Fruit fly (Drosophila melanogaster) whole organism, embryonic: ENCODE results near the gene Gem2.

Experiments used
- BEAF-32 ChIP-seq: fragments of 200-800 bp; sonication (Bioruptor generic); optimal IDR thresholded peaks from 3 replicates; lab custom pipeline; 2017; ENCODE audit warnings: missing biosample characterization, missing genetic modification characterization, mild to moderate bottlenecking, moderate library complexity, missing genetic modification reagents
- CG10543 ChIP-seq: fragments of 200-800 bp; sonication (Bioruptor generic); optimal IDR thresholded peaks from 3 replicates; lab custom pipeline; 2017; ENCODE audit warnings: missing biosample characterization, mild to moderate bottlenecking, missing genetic modification characterization, moderate library complexity
- CG12219 ChIP-seq: fragments of 200-800 bp; sonication (Bioruptor generic); optimal IDR thresholded peaks from 3 replicates; lab custom pipeline; 2018; ENCODE audit warnings: missing biosample characterization, mild to moderate bottlenecking, missing genetic modification characterization
- CG17385 ChIP-seq: fragments of 200-800 bp; sonication (Bioruptor generic); optimal IDR thresholded peaks from 3 replicates; lab custom pipeline; 2018; ENCODE audit warnings: missing biosample characterization, mild to moderate bottlenecking, missing genetic modification characterization
- CG18619 ChIP-seq: fragments of 200-800 bp; sonication (Bioruptor generic); optimal IDR thresholded peaks from 3 replicates; lab custom pipeline; 2017; ENCODE audit warnings: missing biosample characterization, mild to moderate bottlenecking, missing genetic modification characterization
- CG30020 ChIP-seq: fragments of 200-800 bp; optimal IDR thresholded peaks from 2 replicates; lab custom pipeline; 2019; ENCODE audit warnings: missing biosample characterization, mild to moderate bottlenecking, missing genetic modification characterization, moderate library complexity
- CG4328 ChIP-seq: fragments of 200-800 bp; sonication (Bioruptor generic); optimal IDR thresholded peaks from 3 replicates; lab custom pipeline; 2017; ENCODE audit warnings: missing biosample characterization, missing genetic modification reagents, missing genetic modification characterization
- CG4360 ChIP-seq: fragments of 200-800 bp; sonication (Bioruptor generic); IDR thresholded peaks from 2 replicates; pipeline ENCODE4 v1.3.6; 2022; ENCODE audit warnings: missing biosample characterization, missing genetic modification characterization
- CG7372 ChIP-seq: fragments of 200-800 bp; sonication (Bioruptor generic); IDR thresholded peaks from 2 replicates; pipeline ENCODE4 v1.3.6; 2022; ENCODE audit warnings: missing biosample characterization, missing genetic modification characterization
- CG7839 ChIP-seq: fragments of 200-800 bp; sonication (Bioruptor generic); optimal IDR thresholded peaks from 3 replicates; lab custom pipeline; 2018; ENCODE audit warnings: missing biosample characterization, mild to moderate bottlenecking, missing genetic modification characterization, moderate library complexity
- CG8089 ChIP-seq: fragments of 200-800 bp; sonication (Bioruptor generic); optimal IDR thresholded peaks from 3 replicates; lab custom pipeline; 2016; ENCODE audit warnings: missing biosample characterization, missing genetic modification characterization
- CG8290 ChIP-seq, 3 experiments: fragments of 200-800 bp; sonication (Bioruptor generic); optimal IDR thresholded peaks; 2 replicates each; lab custom pipeline; 2016 to 2019; ENCODE audit warnings: missing biosample characterization in 3 of 3, missing genetic modification characterization in 3 of 3, mild to moderate bottlenecking in 2 of 3, moderate library complexity in 1 of 3
- CG9727 ChIP-seq: fragments of 200-800 bp; sonication (Bioruptor generic); optimal IDR thresholded peaks from 3 replicates; lab custom pipeline; 2017; ENCODE audit warnings: missing biosample characterization, mild to moderate bottlenecking, missing genetic modification characterization
- CHES-1-like ChIP-seq: fragments of 200-800 bp; sonication (Bioruptor generic); optimal IDR thresholded peaks from 2 replicates; lab custom pipeline; 2016; ENCODE audit warnings: missing biosample characterization, missing genetic modification characterization
- Camta ChIP-seq: fragments of 200-800 bp; sonication (Bioruptor generic); optimal IDR thresholded peaks from 2 replicates; lab custom pipeline; 2016; ENCODE audit warnings: missing biosample characterization, missing genetic modification characterization
- Deaf1 ChIP-seq: fragments of 200-800 bp; optimal IDR thresholded peaks from 3 replicates; lab custom pipeline; 2019; ENCODE audit warnings: missing biosample characterization, mild to moderate bottlenecking, missing genetic modification characterization, moderate library complexity
- Dek ChIP-seq: fragments of 200-800 bp; sonication (Bioruptor generic); optimal IDR thresholded peaks from 3 replicates; lab custom pipeline; 2019; ENCODE audit warnings: missing biosample characterization, mild to moderate bottlenecking, missing genetic modification characterization, moderate library complexity
- Drgx ChIP-seq: fragments of 200-800 bp; sonication (Bioruptor generic); IDR thresholded peaks from 2 replicates; pipeline ENCODE4 v1.3.6; 2022; ENCODE audit warnings: missing biosample characterization, missing genetic modification characterization
- ERR ChIP-seq: fragments of 200-800 bp; sonication (Bioruptor generic); optimal IDR thresholded peaks from 2 replicates; lab custom pipeline; 2016; ENCODE audit warnings: missing biosample characterization, missing genetic modification characterization
- HHEX ChIP-seq: fragments of 200-800 bp; sonication (Bioruptor generic); optimal IDR thresholded peaks from 3 replicates; lab custom pipeline; 2017; ENCODE audit warnings: missing biosample characterization, mild to moderate bottlenecking, missing genetic modification characterization, missing genetic modification reagents
- Hr39 ChIP-seq: fragments of >200 bp; optimal IDR thresholded peaks from 2 replicates; lab custom pipeline; 2017
- Jarid2 ChIP-seq: fragments of 200-800 bp; sonication (Bioruptor generic); optimal IDR thresholded peaks from 3 replicates; lab custom pipeline; 2017; ENCODE audit warnings: mild to moderate bottlenecking, missing biosample characterization, missing genetic modification reagents, missing genetic modification characterization
- Kr ChIP-seq: fragments of 200-800 bp; sonication (Bioruptor generic); optimal IDR thresholded peaks from 2 replicates; lab custom pipeline; 2017; ENCODE audit warnings: missing biosample characterization, mild to moderate bottlenecking, missing genetic modification characterization
- Med ChIP-seq: fragments of 200-800 bp; sonication (Bioruptor generic); peaks from one replicate; lab custom pipeline; 2016; ENCODE audit warnings: missing biosample characterization, missing genetic modification characterization, mild to moderate bottlenecking, inconsistent platforms, moderate library complexity
- Tbp ChIP-seq: fragments of >200 bp; optimal IDR thresholded peaks from 2 replicates; lab custom pipeline; 2018; ENCODE audit warnings: missing biosample characterization, missing genetic modification characterization
- ara ChIP-seq: fragments of 200-800 bp; sonication (Bioruptor generic); IDR thresholded peaks from 2 replicates; pipeline ENCODE4 v1.3.6; 2022; ENCODE audit warnings: missing biosample characterization, missing genetic modification characterization
- ato ChIP-seq: fragments of 200-800 bp; sonication (Bioruptor generic); IDR thresholded peaks from 2 replicates; pipeline ENCODE4 v1.3.6; 2022; ENCODE audit warnings: missing biosample characterization, missing genetic modification characterization; ENCODE audit not compliant: partially characterized antibody
- bab2 ChIP-seq: fragments of 200-800 bp; sonication (Bioruptor generic); optimal IDR thresholded peaks from 2 replicates; lab custom pipeline; 2016; ENCODE audit warnings: missing biosample characterization, missing genetic modification characterization
- bsh ChIP-seq, 2 experiments: fragments of 200-800 bp; sonication (Bioruptor generic); optimal IDR thresholded peaks; 2 replicates each; lab custom pipeline; 2017 to 2018; ENCODE audit warnings: mild to moderate bottlenecking in 2 of 2, missing biosample characterization in 2 of 2, missing genetic modification characterization in 2 of 2, moderate library complexity in 1 of 2
- btn ChIP-seq: fragments of 200-800 bp; sonication (Bioruptor generic); optimal IDR thresholded peaks from 2 replicates; lab custom pipeline; 2016; ENCODE audit warnings: missing biosample characterization, missing genetic modification characterization
- caup ChIP-seq: fragments of 200-800 bp; sonication (Bioruptor generic); optimal IDR thresholded peaks from 3 replicates; lab custom pipeline; 2017; ENCODE audit warnings: missing biosample characterization, mild to moderate bottlenecking, missing genetic modification characterization, moderate library complexity; ENCODE audit not compliant: severe bottlenecking
- chm ChIP-seq: fragments of 200-800 bp; sonication (Bioruptor generic); IDR thresholded peaks from 2 replicates; pipeline ENCODE4 v1.3.6; 2022; ENCODE audit warnings: missing biosample characterization, missing genetic modification characterization
- dimm ChIP-seq: fragments of 200-800 bp; sonication (Bioruptor generic); IDR thresholded peaks from 2 replicates; pipeline ENCODE4 v1.3.6; 2022; ENCODE audit warnings: missing biosample characterization, missing genetic modification characterization
- eve ChIP-seq, 2 experiments: fragments of >200 bp; optimal IDR thresholded peaks; 2 replicates each; lab custom pipeline; 2017; ENCODE audit warnings: missing biosample characterization in 2 of 2, missing genetic modification characterization in 2 of 2
- fu2 ChIP-seq: fragments of 200-800 bp; sonication (Bioruptor generic); optimal IDR thresholded peaks from 2 replicates; lab custom pipeline; 2016; ENCODE audit warnings: missing biosample characterization, missing genetic modification characterization
- grn ChIP-seq: fragments of 200-800 bp; sonication (Bioruptor generic); optimal IDR thresholded peaks from 3 replicates; lab custom pipeline; 2017; ENCODE audit warnings: missing biosample characterization, missing genetic modification characterization
- ham ChIP-seq: fragments of 200-800 bp; sonication (Bioruptor generic); IDR thresholded peaks from 2 replicates; pipeline ENCODE4 v1.3.6; 2022; ENCODE audit warnings: missing biosample characterization, missing genetic modification characterization
- jing ChIP-seq: fragments of 200-800 bp; sonication (Bioruptor generic); optimal IDR thresholded peaks from 2 replicates; lab custom pipeline; 2018; ENCODE audit warnings: missing biosample characterization, mild to moderate bottlenecking, missing genetic modification characterization
- luna ChIP-seq: fragments of 200-800 bp; sonication (Bioruptor generic); optimal IDR thresholded peaks from 2 replicates; lab custom pipeline; 2016; ENCODE audit warnings: missing biosample characterization, missing genetic modification characterization
- nom ChIP-seq: fragments of 200-800 bp; sonication (Bioruptor generic); optimal IDR thresholded peaks from 2 replicates; lab custom pipeline; 2017; ENCODE audit warnings: missing biosample characterization, missing genetic modification characterization, mild to moderate bottlenecking, moderate library complexity, missing genetic modification reagents
- peb ChIP-seq: fragments of 200-800 bp; sonication (Bioruptor generic); IDR thresholded peaks from 2 replicates; pipeline ENCODE4 v1.3.6; 2022; ENCODE audit warnings: missing biosample characterization, missing genetic modification characterization
- psq ChIP-seq: fragments of 200-800 bp; sonication (Bioruptor generic); optimal IDR thresholded peaks from 2 replicates; lab custom pipeline; 2017; ENCODE audit warnings: missing biosample characterization, missing genetic modification characterization
- sens ChIP-seq: fragments of 200-800 bp; sonication (Bioruptor generic); peaks from one replicate; lab custom pipeline; 2016; ENCODE audit warnings: missing biosample characterization, missing genetic modification characterization
- sob ChIP-seq: fragments of 200-800 bp; sonication (Bioruptor generic); IDR thresholded peaks from 2 replicates; pipeline ENCODE4 v1.3.6; 2022; ENCODE audit warnings: missing biosample characterization, missing genetic modification characterization
- ssp ChIP-seq: fragments of 200-800 bp; sonication (Bioruptor generic); IDR thresholded peaks from 2 replicates; pipeline ENCODE4 v1.3.6; 2022; ENCODE audit warnings: missing biosample characterization, missing genetic modification characterization
- stwl ChIP-seq: fragments of 200-800 bp; sonication (Bioruptor generic); optimal IDR thresholded peaks from 3 replicates; lab custom pipeline; 2018; ENCODE audit warnings: missing biosample characterization, mild to moderate bottlenecking, missing genetic modification characterization, moderate library complexity
- trh ChIP-seq: fragments of 200-800 bp; sonication (Bioruptor generic); optimal IDR thresholded peaks from 2 replicates; lab custom pipeline; 2016; ENCODE audit warnings: missing biosample characterization, missing genetic modification characterization

Gem2 gene

DNA sequence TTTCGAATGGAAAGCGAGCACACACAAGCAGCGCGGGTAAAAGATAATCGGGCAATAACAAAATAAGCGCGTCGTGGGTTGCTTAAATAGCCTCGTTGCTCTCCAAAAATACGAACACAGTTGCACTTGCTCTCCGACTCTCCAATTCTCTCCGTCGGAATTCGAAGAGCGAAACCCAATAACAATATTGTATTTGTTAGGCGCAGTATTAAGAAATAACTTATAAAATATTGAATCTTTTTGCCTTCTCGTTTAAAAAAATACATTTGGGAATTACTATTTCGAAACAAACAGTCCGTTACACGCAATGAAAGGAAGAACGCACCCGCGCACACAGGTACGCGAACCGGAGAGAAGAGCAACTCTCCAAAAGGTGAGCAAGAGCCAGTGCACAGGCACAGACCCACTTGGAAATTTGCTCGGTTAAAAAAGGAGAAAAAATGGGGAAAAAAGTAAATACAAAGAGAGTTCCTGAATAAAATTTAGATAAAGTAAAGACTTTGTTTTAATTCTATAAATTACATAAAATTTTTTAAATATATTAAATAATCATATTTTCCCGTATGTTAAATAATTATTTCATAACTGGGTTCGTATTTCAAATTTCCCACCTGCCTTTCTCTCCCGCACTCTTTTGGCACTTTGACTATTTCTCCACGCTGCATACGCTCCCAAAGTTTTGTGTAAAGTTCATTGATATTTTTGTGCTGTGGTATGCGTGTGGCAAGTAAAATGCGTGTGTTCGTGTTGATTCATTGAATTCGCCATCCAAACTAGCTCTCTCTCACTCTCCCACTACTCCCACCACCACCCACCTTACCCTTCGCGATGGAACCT is 13.6 kb downstream of the Gem2 start, which contains the start of gene Mkp3 (continued):
- TF ChIP-seq caup (GFP tag; lab: Kevin White, UChicago) = peak; percentile 92
- no peak for TF ChIP-seq ERR
- TF ChIP-seq nom (GFP tag; lab: Kevin White, UChicago) = peak; percentile 84
- no peak for TF ChIP-seq luna
- no peak for TF ChIP-seq Kr (GFP tag; lab: Kevin White, UChicago)
- TF ChIP-seq Hr39 (lab: Kevin White, UChicago) = no peak
- TF ChIP-seq ato (GFP tag; lab: Robert Waterston, UW) = no peak
- peak; percentile 17 for TF ChIP-seq fu2 (GFP tag; lab: Kevin White, UChicago)
- TF ChIP-seq CHES-1-like (GFP tag; lab: Kevin White, UChicago) = no peak
- peak; percentile 10 for TF ChIP-seq jing
- peak; percentile 92 for TF ChIP-seq HHEX

DNA sequence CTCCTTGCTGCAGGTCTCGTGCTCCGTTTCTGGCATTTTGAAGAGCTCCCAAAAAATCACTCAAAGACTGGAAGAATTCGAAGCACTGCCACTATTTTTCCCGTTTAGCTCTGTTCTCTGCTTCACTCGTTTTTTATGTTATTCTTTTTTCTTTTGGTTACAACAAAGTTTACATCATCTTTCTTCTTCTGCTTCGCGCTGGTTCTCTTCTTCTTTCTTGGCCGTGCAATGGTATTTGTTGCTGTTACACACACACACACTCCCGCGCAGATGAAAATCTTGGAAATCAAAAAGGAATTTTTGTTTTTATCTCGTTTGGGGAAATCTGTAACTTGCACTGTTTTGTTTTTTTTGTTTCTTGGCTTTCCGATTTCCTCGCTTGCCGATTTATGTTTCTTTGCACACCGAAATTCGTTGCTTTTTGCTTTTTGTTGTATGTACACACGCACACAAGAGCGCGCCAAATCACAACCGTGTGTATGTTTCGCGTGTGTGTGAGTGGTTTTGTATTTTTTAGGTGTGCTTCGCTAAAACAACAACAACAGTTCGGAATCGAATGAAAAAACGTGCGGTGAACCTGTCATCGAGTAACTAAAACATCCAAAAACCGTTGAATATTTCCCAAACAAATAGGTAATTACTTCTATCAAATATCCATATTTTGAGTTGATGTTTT is 14.3 kb downstream of the Gem2 start:
- no peak for TF ChIP-seq CG9727 (GFP tag; lab: Kevin White, UChicago)
- TF ChIP-seq dimm (GFP tag; lab: Robert Waterston, UW) = no peak
- TF ChIP-seq bsh (GFP tag; optimal IDR thresholded peaks at IDR 0.05; lab: Kevin White, UChicago) = no peak
- TF ChIP-seq Jarid2 = peak; percentile 93
- TF ChIP-seq ssp = no peak
- peak; percentile 37 for TF ChIP-seq grn
- TF ChIP-seq Deaf1 (tag; lab: Kevin White, UChicago) = peak; percentile 47
- TF ChIP-seq Camta (GFP tag; lab: Kevin White, UChicago) = no peak
- no peak for TF ChIP-seq CG18619
- TF ChIP-seq sens = peak; percentile 38
- TF ChIP-seq CG4328 = no peak
- TF ChIP-seq sob (GFP tag; lab: Robert Waterston, UW) = no peak
- TF ChIP-seq Dek (tag; lab: Kevin White, UChicago) = no peak
- no peak for TF ChIP-seq peb (GFP tag; lab: Robert Waterston, UW)
- TF ChIP-seq CG12219 (GFP tag; lab: Kevin White, UChicago) = no peak
- no peak for TF ChIP-seq Drgx (GFP tag; lab: Robert Waterston, UW)
- TF ChIP-seq CG17385 (GFP tag; lab: Kevin White, UChicago) = peak; percentile 92
- TF ChIP-seq Tbp = no peak
- TF ChIP-seq BEAF-32 (GFP tag; lab: Kevin White, UChicago) = no peak
- no peak for TF ChIP-seq CG8089 (GFP tag; lab: Kevin White, UChicago)
- no peak for TF ChIP-seq ara
- peak; percentile 13; the same call in 1 of the 2 replicates for TF ChIP-seq chm (GFP tag; lab: Robert Waterston, UW)
- no peak for TF ChIP-seq CG8290 (GFP tag; optimal IDR thresholded peaks at IDR 0.05; lab: Kevin White, UChicago)
- no peak for TF ChIP-seq CG8290 (tag; optimal IDR thresholded peaks at IDR 0.05; lab: Kevin White, UChicago)
- TF ChIP-seq ham (GFP tag; lab: Robert Waterston, UW) = no peak
- TF ChIP-seq CG4360 = peak; percentile 79
- no peak for TF ChIP-seq stwl
- TF ChIP-seq psq (GFP tag; lab: Kevin White, UChicago) = peak; percentile 51
- peak; percentile 74 for TF ChIP-seq Med
- TF ChIP-seq caup (GFP tag; lab: Kevin White, UChicago) = peak; percentile 13
- peak in 1 of 2 experiments; percentile 89 for TF ChIP-seq eve (GFP tag; optimal IDR thresholded peaks at IDR 0.05; lab: Kevin White, UChicago)
- no peak for TF ChIP-seq CG30020 (tag; lab: Kevin White, UChicago)
- TF ChIP-seq jing = no peak
- no peak for TF ChIP-seq trh (GFP tag; lab: Kevin White, UChicago)
- peak; percentile 12 for TF ChIP-seq CG10543 (GFP tag; lab: Kevin White, UChicago)
- no peak for TF ChIP-seq bab2 (GFP tag; lab: Kevin White, UChicago)
- no peak for TF ChIP-seq CG7839 (tag; lab: Kevin White, UChicago)
- TF ChIP-seq btn (GFP tag; lab: Kevin White, UChicago) = no peak
- no peak for TF ChIP-seq CG7372 (GFP tag; lab: Robert Waterston, UW)
